Worm (Caenorhabditis elegans): ENCODE data around the gene spe-45.

The spe-45 gene

ce11 chrIV:12398437-12398836 lies 8.5 kb upstream of the spe-45 start, which contains the start of gene acs-20:
acs-20 (minus strand) TSS chrIV:12398706.
- TF ChIP-seq ref-1 (GFP tag; conservative IDR thresholded peaks at IDR 0.05), result no peak
- TF ChIP-seq flt-1 (GFP tag; IDR thresholded peaks at IDR 0.05), result no peak
- TF ChIP-seq ztf-29 (GFP tag; IDR thresholded peaks at IDR 0.05), result no peak
- no peak for TF ChIP-seq ztf-23 (GFP tag; IDR thresholded peaks at IDR 0.05)
- no peak for TF ChIP-seq T22C8.4 (GFP tag; IDR thresholded peaks at IDR 0.05)
- no peak for TF ChIP-seq med-1 (GFP tag; optimal IDR thresholded peaks at IDR 0.05; ENCODE audit: insufficient read depth)
- TF ChIP-seq klf-2 (GFP tag; conservative IDR thresholded peaks at IDR 0.05), result no peak
- TF ChIP-seq cog-1 (tag; optimal IDR thresholded peaks at IDR 0.05), result no peak
- no peak for TF ChIP-seq tab-1 (GFP tag; IDR thresholded peaks at IDR 0.05)

- TF ChIP-seq cog-1 (tag; optimal IDR thresholded peaks at IDR 0.05) (no peak), ztf-23 (GFP tag; IDR thresholded peaks at IDR 0.05) (no peak), ztf-29 (GFP tag; IDR thresholded peaks at IDR 0.05) (no peak), flt-1 (GFP tag; IDR thresholded peaks at IDR 0.05) (no peak), med-1 (GFP tag; optimal IDR thresholded peaks at IDR 0.05; ENCODE audit: insufficient read depth) (no peak), ref-1 (GFP tag; conservative IDR thresholded peaks at IDR 0.05) (no peak), tab-1 (GFP tag; IDR thresholded peaks at IDR 0.05) (no peak), T22C8.4 (GFP tag; IDR thresholded peaks at IDR 0.05) (no peak), klf-2 (GFP tag; conservative IDR thresholded peaks at IDR 0.05) (no peak)
Observed at ce11 chrIV:12396645-12397258, 6.9 kb upstream of the spe-45 start.

ce11 chrIV:12391003-12391637 lies 1.2 kb upstream of the spe-45 start, which contains the start of the genes rps-23 and dpm-3:
rps-23 (minus strand) TSS chrIV:12391053.
dpm-3 (plus strand) TSS chrIV:12391587.
- peak; percentile 87 for TF ChIP-seq flt-1 (GFP tag; IDR thresholded peaks at IDR 0.05)
- peak; percentile 60 for TF ChIP-seq cog-1 (tag; optimal IDR thresholded peaks at IDR 0.05)
- 0 out of 2 replicates have a peak, but pooled peaks have one; percentile 43 for TF ChIP-seq tab-1 (GFP tag; IDR thresholded peaks at IDR 0.05)
- peak; percentile 83 for TF ChIP-seq ztf-23 (GFP tag; IDR thresholded peaks at IDR 0.05)
- 0 out of 2 replicates have a peak, but pooled peaks have one; percentile 8 for TF ChIP-seq ztf-29 (GFP tag; IDR thresholded peaks at IDR 0.05)
- no peak for TF ChIP-seq ref-1 (GFP tag; conservative IDR thresholded peaks at IDR 0.05)
- TF ChIP-seq T22C8.4 (GFP tag; IDR thresholded peaks at IDR 0.05), result no peak
- TF ChIP-seq klf-2 (GFP tag; conservative IDR thresholded peaks at IDR 0.05), result peak; percentile 64; the same call in 1 of the 2 replicates

- TF ChIP-seq klf-2 (GFP tag; conservative IDR thresholded peaks at IDR 0.05) (no peak), ztf-23 (GFP tag; IDR thresholded peaks at IDR 0.05) (no peak), ref-1 (GFP tag; conservative IDR thresholded peaks at IDR 0.05) (no peak), tab-1 (GFP tag; IDR thresholded peaks at IDR 0.05) (no peak), med-1 (GFP tag; optimal IDR thresholded peaks at IDR 0.05; ENCODE audit: insufficient read depth) (no peak), flt-1 (GFP tag; IDR thresholded peaks at IDR 0.05) (no peak), T22C8.4 (GFP tag; IDR thresholded peaks at IDR 0.05) (no peak), cog-1 (tag; optimal IDR thresholded peaks at IDR 0.05) (no peak), ztf-29 (GFP tag; IDR thresholded peaks at IDR 0.05) (no peak)
Observed at ce11 chrIV:12385061-12385460, 4.8 kb downstream of the spe-45 start, which contains the start of gene F28D1.6. F28D1.6 (minus strand) TSS chrIV:12385161.

- no peak for TF ChIP-seq ztf-29 (GFP tag; IDR thresholded peaks at IDR 0.05)
- TF ChIP-seq med-1 (GFP tag; optimal IDR thresholded peaks at IDR 0.05; ENCODE audit: insufficient read depth), result no peak
- TF ChIP-seq flt-1 (GFP tag; IDR thresholded peaks at IDR 0.05), result no peak
- no peak for TF ChIP-seq ref-1 (GFP tag; conservative IDR thresholded peaks at IDR 0.05)
- TF ChIP-seq T22C8.4 (GFP tag; IDR thresholded peaks at IDR 0.05), result no peak
- no peak for TF ChIP-seq cog-1 (tag; optimal IDR thresholded peaks at IDR 0.05)
- TF ChIP-seq ztf-23 (GFP tag; IDR thresholded peaks at IDR 0.05), result no peak
- no peak for TF ChIP-seq tab-1 (GFP tag; IDR thresholded peaks at IDR 0.05)
- no peak for TF ChIP-seq klf-2 (GFP tag; conservative IDR thresholded peaks at IDR 0.05)
Observed at ce11 chrIV:12382864-12383263, 7.0 kb downstream of the spe-45 start, which contains the start of gene thn-2. thn-2 (plus strand) TSS chrIV:12383170.

ce11 chrIV:12379784-12380183 lies 10.1 kb downstream of the spe-45 start, which contains the start of gene thn-1:
thn-1 (plus strand) TSS chrIV:12380084.
- TF ChIP-seq klf-2 (GFP tag; conservative IDR thresholded peaks at IDR 0.05) (no peak), med-1 (GFP tag; optimal IDR thresholded peaks at IDR 0.05; ENCODE audit: insufficient read depth) (no peak), ztf-23 (GFP tag; IDR thresholded peaks at IDR 0.05) (no peak), flt-1 (GFP tag; IDR thresholded peaks at IDR 0.05) (no peak), T22C8.4 (GFP tag; IDR thresholded peaks at IDR 0.05) (no peak), ztf-29 (GFP tag; IDR thresholded peaks at IDR 0.05) (no peak), cog-1 (tag; optimal IDR thresholded peaks at IDR 0.05) (no peak), tab-1 (GFP tag; IDR thresholded peaks at IDR 0.05) (no peak), ref-1 (GFP tag; conservative IDR thresholded peaks at IDR 0.05) (no peak)

- TF ChIP-seq cog-1 (tag; optimal IDR thresholded peaks at IDR 0.05), result no peak
- no peak for TF ChIP-seq ref-1 (GFP tag; conservative IDR thresholded peaks at IDR 0.05)
- TF ChIP-seq tab-1 (GFP tag; IDR thresholded peaks at IDR 0.05), result no peak
- TF ChIP-seq med-1 (GFP tag; optimal IDR thresholded peaks at IDR 0.05; ENCODE audit: insufficient read depth), result no peak
- no peak for TF ChIP-seq T22C8.4 (GFP tag; IDR thresholded peaks at IDR 0.05)
- TF ChIP-seq ztf-23 (GFP tag; IDR thresholded peaks at IDR 0.05), result no peak
- TF ChIP-seq klf-2 (GFP tag; conservative IDR thresholded peaks at IDR 0.05), result no peak
- TF ChIP-seq flt-1 (GFP tag; IDR thresholded peaks at IDR 0.05), result no peak
- no peak for TF ChIP-seq ztf-29 (GFP tag; IDR thresholded peaks at IDR 0.05)
Observed at ce11 chrIV:12378919-12379318, 11.0 kb downstream of the spe-45 start.

- TF ChIP-seq ref-1 (GFP tag; conservative IDR thresholded peaks at IDR 0.05), result no peak
- no peak for TF ChIP-seq med-1 (GFP tag; optimal IDR thresholded peaks at IDR 0.05; ENCODE audit: insufficient read depth)
- no peak for TF ChIP-seq flt-1 (GFP tag; IDR thresholded peaks at IDR 0.05)
- no peak for TF ChIP-seq ztf-29 (GFP tag; IDR thresholded peaks at IDR 0.05)
- TF ChIP-seq tab-1 (GFP tag; IDR thresholded peaks at IDR 0.05), result no peak
- TF ChIP-seq cog-1 (tag; optimal IDR thresholded peaks at IDR 0.05), result no peak
- no peak for TF ChIP-seq ztf-23 (GFP tag; IDR thresholded peaks at IDR 0.05)
- no peak for TF ChIP-seq klf-2 (GFP tag; conservative IDR thresholded peaks at IDR 0.05)
- no peak for TF ChIP-seq T22C8.4 (GFP tag; IDR thresholded peaks at IDR 0.05)
Observed at ce11 chrIV:12376021-12376420, 13.9 kb downstream of the spe-45 start, which contains the start of gene atz-1. atz-1 (minus strand) TSS chrIV:12376121.

- TF ChIP-seq flt-1 (GFP tag; IDR thresholded peaks at IDR 0.05), result 0 out of 2 replicates have a peak, but pooled peaks have one; percentile 71
- TF ChIP-seq ref-1 (GFP tag; conservative IDR thresholded peaks at IDR 0.05), result no peak
- no peak for TF ChIP-seq klf-2 (GFP tag; conservative IDR thresholded peaks at IDR 0.05)
- peak; percentile 40 for TF ChIP-seq cog-1 (tag; optimal IDR thresholded peaks at IDR 0.05)
- TF ChIP-seq tab-1 (GFP tag; IDR thresholded peaks at IDR 0.05), result no peak
Observed at ce11 chrIV:12371879-12372278, 18.0 kb downstream of the spe-45 start, which contains the start of gene wdr-46. wdr-46 (plus strand) TSS chrIV:12372253.

Measured in whole organism, midembryonic.